Worm (Caenorhabditis elegans) whole organism, young adult: ENCODE results near the gene C25F6.6.

Experiments used
- Y95B8A.8 ChIP-seq: fragments of 200-800 bp; sonication (Bioruptor generic); IDR thresholded peaks from 2 replicates; pipeline ENCODE4 v1.3.6; 2022; ENCODE audit warnings: missing genetic modification reagents, missing genetic modification characterization, missing compliant biosample characterization
- ama-1 ChIP-seq, 3 experiments: fragments of 150-350 bp in 1 of 3; sonication (generic microtip) in 2 of 3; optimal IDR thresholded peaks; 2 replicates each; lab custom pipeline; 2014 to 2018; ENCODE audit warnings: missing biosample characterization in 2 of 3, missing genetic modification characterization in 2 of 3, missing genetic modification reagents in 2 of 3
- aptf-3 ChIP-seq: fragments of 200-800 bp; sonication (Bioruptor generic); IDR thresholded peaks from 2 replicates; pipeline ENCODE4 v1.3.6; 2022; ENCODE audit warnings: missing genetic modification characterization, missing compliant biosample characterization
- ztf-3 ChIP-seq: fragments of 200-800 bp; sonication (Bioruptor generic); optimal IDR thresholded peaks from 2 replicates; lab custom pipeline; 2018; ENCODE audit warnings: mild to moderate bottlenecking, missing genetic modification characterization, missing compliant biosample characterization

ce11 chrX:5458750-5459149 is 8.1 kb upstream of the C25F6.6 start:
- TF ChIP-seq ama-1 (optimal IDR thresholded peaks at IDR 0.05; lab: Kevin White, UChicago) (no peak), ama-1 (GFP tag; optimal IDR thresholded peaks at IDR 0.05; lab: Kevin White, UChicago) (no peak), ztf-3 (GFP tag; lab: Kevin White, UChicago) (no peak), aptf-3 (GFP tag; lab: Robert Waterston, UW) (no peak), Y95B8A.8 (GFP tag; lab: Robert Waterston, UW) (no peak)
